Worm (Caenorhabditis elegans) whole organism, L1 larva: ENCODE measurements around the gene fbxb-81.

Source experiments
- Y116A8C.19 ChIP-seq: sonication (generic microtip); optimal IDR thresholded peaks from 2 replicates; lab custom pipeline; 2016; ENCODE audit warnings: missing compliant biosample characterization, missing genetic modification characterization, borderline replicate concordance
- aha-1 ChIP-seq: fragments of 150-350 bp; optimal IDR thresholded peaks from 2 replicates; lab custom pipeline; 2014; ENCODE audit warnings: missing biosample characterization, missing genetic modification characterization
- ceh-63 ChIP-seq: fragments of 200-800 bp; sonication (Bioruptor generic); optimal IDR thresholded peaks from 2 replicates; lab custom pipeline; 2018; ENCODE audit warnings: mild to moderate bottlenecking, missing genetic modification characterization, missing compliant biosample characterization
- ceh-8 ChIP-seq: fragments of 200-800 bp; sonication (Bioruptor generic); optimal IDR thresholded peaks from 2 replicates; lab custom pipeline; 2018; ENCODE audit warnings: mild to moderate bottlenecking, missing genetic modification characterization, moderate library complexity, missing compliant biosample characterization
- ceh-90 ChIP-seq: sonication (generic microtip); optimal IDR thresholded peaks from 2 replicates; lab custom pipeline; 2016; ENCODE audit warnings: missing genetic modification characterization, missing compliant biosample characterization
- ces-1 ChIP-seq: fragments of 150-350 bp; optimal IDR thresholded peaks from 2 replicates; lab custom pipeline; 2014; ENCODE audit warnings: missing biosample characterization, missing genetic modification reagents, missing genetic modification characterization
- efl-3 ChIP-seq: fragments of 200-800 bp; sonication (Bioruptor generic); optimal IDR thresholded peaks from 2 replicates; lab custom pipeline; 2018; ENCODE audit warnings: mild to moderate bottlenecking, missing genetic modification characterization, missing compliant biosample characterization
- egl-13 ChIP-seq: sonication (generic microtip); optimal IDR thresholded peaks from 2 replicates; lab custom pipeline; 2016; ENCODE audit warnings: missing genotype, missing genetic modification reagents, missing genetic modification characterization, missing compliant biosample characterization
- elt-3 ChIP-seq, 6 experiments: fragments of 150-350 bp in 1 of 6; sonication (generic microtip); optimal IDR thresholded peaks; 2 replicates each; lab custom pipeline; 2017 to 2018; ENCODE audit warnings: missing biosample characterization in 6 of 6, missing genetic modification characterization in 6 of 6, inconsistent platforms in 1 of 6
- fkh-10 ChIP-seq: sonication (generic microtip); optimal IDR thresholded peaks from 2 replicates; lab custom pipeline; 2017; ENCODE audit warnings: missing biosample characterization, missing genetic modification reagents, missing genetic modification characterization
- fkh-4 ChIP-seq: sonication (generic microtip); optimal IDR thresholded peaks from 2 replicates; lab custom pipeline; 2016; ENCODE audit warnings: missing compliant biosample characterization, missing genetic modification characterization, borderline replicate concordance
- fkh-8 ChIP-seq: sonication (generic microtip); optimal IDR thresholded peaks from 2 replicates; lab custom pipeline; 2016; ENCODE audit warnings: mild to moderate bottlenecking, missing genetic modification characterization, missing compliant biosample characterization
- grh-1 ChIP-seq: fragments of 200-800 bp; sonication (Bioruptor generic); IDR thresholded peaks from 2 replicates; pipeline ENCODE4 v1.3.6; 2022; ENCODE audit warnings: missing genetic modification reagents, missing genetic modification characterization, missing compliant biosample characterization
- hlh-4 ChIP-seq: sonication (generic microtip); optimal IDR thresholded peaks from 2 replicates; lab custom pipeline; 2016; ENCODE audit warnings: mild to moderate bottlenecking, missing genetic modification characterization, missing compliant biosample characterization
- hpl-2 ChIP-seq: fragments of 150-350 bp; optimal IDR thresholded peaks from 2 replicates; lab custom pipeline; 2014; ENCODE audit warnings: missing biosample characterization, missing genetic modification reagents, missing genetic modification characterization
- irx-1 ChIP-seq: sonication (generic microtip); optimal IDR thresholded peaks from 2 replicates; lab custom pipeline; 2016; ENCODE audit warnings: missing genetic modification characterization, missing compliant biosample characterization
- isw-1 ChIP-seq: fragments of 200-800 bp; sonication (Bioruptor generic); IDR thresholded peaks from 2 replicates; pipeline ENCODE4 v1.3.6; 2022; ENCODE audit warnings: missing genetic modification characterization, missing compliant biosample characterization
- lin-14 ChIP-seq: fragments of 200-800 bp; sonication (Bioruptor generic); optimal IDR thresholded peaks from 2 replicates; lab custom pipeline; 2018; ENCODE audit warnings: mild to moderate bottlenecking, missing genetic modification characterization, moderate library complexity, missing compliant biosample characterization
- lin-35 ChIP-seq, 2 experiments: fragments of 150-350 bp; optimal IDR thresholded peaks; 2 replicates each; lab custom pipeline; 2014; ENCODE audit warnings: missing biosample characterization in 2 of 2, missing genetic modification characterization in 2 of 2, missing genetic modification reagents in 2 of 2
- lsy-2 ChIP-seq, 2 experiments: fragments of 150-350 bp; optimal IDR thresholded peaks; 2 replicates each; lab custom pipeline; 2014; ENCODE audit warnings: missing biosample characterization in 2 of 2, missing genetic modification characterization in 2 of 2
- mep-1 ChIP-seq: fragments of 150-350 bp; optimal IDR thresholded peaks from 2 replicates; lab custom pipeline; 2014; ENCODE audit warnings: missing biosample characterization, missing genetic modification characterization
- nhr-12 ChIP-seq: sonication (generic microtip); optimal IDR thresholded peaks from 2 replicates; lab custom pipeline; 2017; ENCODE audit warnings: missing biosample characterization, missing genetic modification characterization
- nhr-19 ChIP-seq: fragments of 200-800 bp; sonication (Bioruptor generic); conservative IDR thresholded peaks from 2 replicates; pipeline ENCODE4 v1.3.6; 2022; ENCODE audit warnings: missing genetic modification characterization, missing compliant biosample characterization
- nhr-20 ChIP-seq: sonication (generic microtip); optimal IDR thresholded peaks from 2 replicates; lab custom pipeline; 2016; ENCODE audit warnings: mild to moderate bottlenecking, missing genetic modification characterization, missing compliant biosample characterization
- nhr-237 ChIP-seq: fragments of 150-350 bp; optimal IDR thresholded peaks from 2 replicates; lab custom pipeline; 2014; ENCODE audit warnings: missing biosample characterization, missing genetic modification characterization
- nhr-47 ChIP-seq: sonication (generic microtip); optimal IDR thresholded peaks from 2 replicates; lab custom pipeline; 2016; ENCODE audit warnings: mild to moderate bottlenecking, missing genetic modification characterization, moderate library complexity, missing compliant biosample characterization
- nhr-76 ChIP-seq: sonication (generic microtip); optimal IDR thresholded peaks from 2 replicates; lab custom pipeline; 2017; ENCODE audit warnings: missing biosample characterization, missing genetic modification characterization
- nhr-77 ChIP-seq: fragments of 150-350 bp; optimal IDR thresholded peaks from 2 replicates; lab custom pipeline; 2014; ENCODE audit warnings: missing biosample characterization, missing genetic modification characterization
- nhr-85 ChIP-seq: sonication (generic microtip); peaks from one replicate; lab custom pipeline; 2016; ENCODE audit warnings: missing genetic modification characterization, inconsistent platforms, missing compliant biosample characterization
- nhr-90 ChIP-seq: sonication (generic microtip); optimal IDR thresholded peaks from 2 replicates; lab custom pipeline; 2016; ENCODE audit warnings: mild to moderate bottlenecking, missing genetic modification characterization, missing compliant biosample characterization; ENCODE audit not compliant: poor library complexity
- pag-3 ChIP-seq: sonication (generic microtip); optimal IDR thresholded peaks from 2 replicates; lab custom pipeline; 2017; ENCODE audit warnings: missing genetic modification characterization, mild to moderate bottlenecking, missing compliant biosample characterization, antibody characterized with exemption, borderline replicate concordance; ENCODE audit not compliant: insufficient read depth
- pqm-1 ChIP-seq: sonication (generic microtip); optimal IDR thresholded peaks from 3 replicates; lab custom pipeline; 2017; ENCODE audit warnings: missing biosample characterization, missing genetic modification characterization
- rnt-1 ChIP-seq: sonication (generic microtip); optimal IDR thresholded peaks from 2 replicates; lab custom pipeline; 2016; ENCODE audit warnings: mild to moderate bottlenecking, missing genetic modification characterization, moderate library complexity, missing compliant biosample characterization
- sox-4 ChIP-seq: sonication (generic microtip); optimal IDR thresholded peaks from 2 replicates; lab custom pipeline; 2016; ENCODE audit warnings: missing genetic modification characterization, missing compliant biosample characterization
- tlp-1 ChIP-seq: fragments of 150-350 bp; optimal IDR thresholded peaks from 2 replicates; lab custom pipeline; 2014; ENCODE audit warnings: missing biosample characterization, missing genetic modification characterization
- unc-130 ChIP-seq: fragments of 150-350 bp; optimal IDR thresholded peaks from 2 replicates; lab custom pipeline; 2017; ENCODE audit warnings: missing biosample characterization, missing genetic modification characterization, inconsistent platforms
- unc-30 ChIP-seq: sonication (generic microtip); optimal IDR thresholded peaks from 2 replicates; lab custom pipeline; 2017; ENCODE audit warnings: missing biosample characterization, missing genetic modification characterization
- unc-86 ChIP-seq: sonication (generic microtip); optimal IDR thresholded peaks from 2 replicates; lab custom pipeline; 2016; ENCODE audit warnings: missing genetic modification characterization, missing compliant biosample characterization
- unc-98 ChIP-seq: fragments of 200-800 bp; sonication (Bioruptor generic); IDR thresholded peaks from 2 replicates; pipeline ENCODE4 v1.3.6; 2022; ENCODE audit warnings: missing genetic modification characterization, missing compliant biosample characterization
- vab-15 ChIP-seq: sonication (generic microtip); optimal IDR thresholded peaks from 2 replicates; lab custom pipeline; 2017; ENCODE audit warnings: missing genotype, mild to moderate bottlenecking, missing genetic modification characterization, missing compliant biosample characterization
- xbp-1 ChIP-seq: sonication (generic microtip); optimal IDR thresholded peaks from 2 replicates; lab custom pipeline; 2016; ENCODE audit warnings: missing genetic modification characterization, missing compliant biosample characterization
- ztf-4 ChIP-seq: fragments of 150-350 bp; optimal IDR thresholded peaks from 2 replicates; lab custom pipeline; 2014; ENCODE audit warnings: missing biosample characterization, missing genetic modification characterization

fbxb-81 gene

DNA sequence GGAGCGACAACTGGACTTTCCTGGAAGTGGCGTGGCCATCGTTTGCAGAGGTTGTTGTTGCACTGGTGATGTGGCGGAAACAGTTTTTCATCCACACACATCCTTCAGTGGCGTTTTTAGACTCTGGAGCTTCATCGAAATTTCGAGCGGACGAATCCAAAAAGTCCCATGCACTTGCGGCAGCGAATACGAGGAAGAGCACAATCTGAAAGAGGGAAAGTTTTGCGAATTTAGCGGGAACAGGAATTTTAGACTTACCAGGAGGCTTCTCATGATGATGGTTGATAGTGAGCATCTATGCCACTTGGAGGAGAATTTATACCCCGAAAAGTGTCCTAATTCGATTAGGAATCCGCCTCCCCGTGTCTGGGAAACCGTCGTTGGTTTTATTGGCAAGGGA lies 36.7 kb upstream of the fbxb-81 start, which contains the start of gene F40G9.14:
F40G9.14 (minus strand) TSS at position 101 of the 400 bp plus-strand sequence.
- TF ChIP-seq xbp-1 (tag; lab: Kevin White, UChicago) (no peak), nhr-90 (tag; lab: Kevin White, UChicago) (no peak), tlp-1 (tag; lab: Kevin White, UChicago) (no peak), pag-3 (tag; lab: Kevin White, UChicago) (no peak), unc-130 (no peak), irx-1 (no peak), lin-14 (GFP tag; lab: Kevin White, UChicago) (no peak), nhr-85 (tag; lab: Kevin White, UChicago) (no peak), ces-1 (GFP tag; lab: Kevin White, UChicago) (no peak)
- TF ChIP-seq, all 84 proteins: peak for 0

ce11 chrIII:175733-176132 lies 34.7 kb upstream of the fbxb-81 start, which contains the start of gene clec-148:
TSS of gene clec-148 (minus strand) at chrIII:175833.
- TF ChIP-seq lin-35 (GFP tag; optimal IDR thresholded peaks at IDR 0.05; lab: Kevin White, UChicago) (no peak), fkh-10 (no peak), sox-4 (tag; lab: Kevin White, UChicago) (no peak), egl-13 (tag; lab: Kevin White, UChicago) (no peak), nhr-85 (tag; lab: Kevin White, UChicago) (no peak), nhr-237 (tag; lab: Kevin White, UChicago) (no peak), ceh-63 (GFP tag; lab: Kevin White, UChicago) (no peak)
- TF ChIP-seq, all 84 proteins: peak for 0

- no peak for TF ChIP-seq mep-1
- no peak for TF ChIP-seq ces-1 (GFP tag; lab: Kevin White, UChicago)
- no peak for TF ChIP-seq efl-3
- no peak for TF ChIP-seq nhr-47 (tag; lab: Kevin White, UChicago)
- TF ChIP-seq unc-86 (tag; lab: Kevin White, UChicago) = no peak
- no peak for TF ChIP-seq irx-1
- TF ChIP-seq pqm-1 (tag; lab: Kevin White, UChicago) = no peak
- TF ChIP-seq fkh-10 = no peak
- no peak for TF ChIP-seq unc-98 (GFP tag; lab: Robert Waterston, UW)
- no peak for TF ChIP-seq hlh-4 (tag; lab: Kevin White, UChicago)
- no peak for TF ChIP-seq nhr-76 (tag; lab: Kevin White, UChicago)
- no peak for TF ChIP-seq isw-1 (GFP tag; lab: Robert Waterston, UW)
These were observed 32.5 kb upstream of the fbxb-81 start, which contains the start of gene F40G9.19 for ce11 chrIII:173501-173900. TSS of gene F40G9.19 (plus strand) at chrIII:173801.

DNA sequence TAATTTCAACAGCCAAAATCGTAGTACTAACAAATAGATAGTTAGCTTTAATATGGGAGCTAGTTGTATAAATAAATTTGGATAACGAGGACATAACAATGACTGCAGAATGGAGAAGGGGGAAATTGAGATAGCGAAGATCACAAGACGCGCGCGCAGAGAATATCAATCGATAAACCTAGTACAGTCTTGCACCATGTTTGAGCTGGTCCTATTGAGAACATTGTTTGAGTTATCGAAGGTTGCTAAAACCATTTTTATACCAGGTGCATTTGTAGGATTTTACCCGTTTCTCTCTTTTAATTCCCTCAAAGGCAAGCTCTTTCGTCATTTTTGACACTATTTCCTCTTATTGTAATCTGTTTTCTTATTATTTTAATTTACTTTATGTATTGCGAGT lies 30.6 kb upstream of the fbxb-81 start, which contains the start of the genes F40G9.9 and F40G9.12:
F40G9.9 (minus strand) TSS at position 101 of the 400 bp plus-strand sequence.
F40G9.12 (plus strand) TSS at position 231 of the 400 bp plus-strand sequence.
- no peak for TF ChIP-seq nhr-77 (tag; lab: Kevin White, UChicago)
- TF ChIP-seq irx-1 = no peak
- TF ChIP-seq unc-86 (tag; lab: Kevin White, UChicago) = no peak
- no peak for TF ChIP-seq efl-3
- TF ChIP-seq ceh-90 (tag; lab: Kevin White, UChicago) = no peak

ce11 chrIII:169478-169877 lies 28.5 kb upstream of the fbxb-81 start, which contains the start of gene F40G9.18:
TSS of gene F40G9.18 (minus strand) at chrIII:169578.
- TF ChIP-seq rnt-1 (tag; lab: Kevin White, UChicago) (no peak), nhr-12 (tag; lab: Kevin White, UChicago) (no peak), fkh-4 (tag; lab: Kevin White, UChicago) (no peak), nhr-19 (GFP tag; lab: Robert Waterston, UW) (no peak), nhr-237 (tag; lab: Kevin White, UChicago) (no peak), lsy-2 (tag; optimal IDR thresholded peaks at IDR 0.05; lab: Kevin White, UChicago) (no peak), ztf-4 (tag; lab: Kevin White, UChicago) (no peak), nhr-47 (tag; lab: Kevin White, UChicago) (no peak), vab-15 (no peak), ceh-8 (GFP tag; lab: Kevin White, UChicago) (no peak), aha-1 (tag; lab: Kevin White, UChicago) (no peak), Y116A8C.19 (no peak), irx-1 (no peak), mep-1 (no peak), hpl-2 (GFP tag; lab: Kevin White, UChicago) (no peak), nhr-20 (tag; lab: Kevin White, UChicago) (no peak), elt-3 (tag; optimal IDR thresholded peaks at IDR 0.05; lab: Kevin White, UChicago) (no peak), fkh-8 (tag; lab: Kevin White, UChicago) (no peak), unc-30 (tag; lab: Kevin White, UChicago) (no peak), grh-1 (GFP tag; lab: Robert Waterston, UW) (no peak)
